Worm (Caenorhabditis elegans): ENCODE measurements around the gene eif-2Bepsilon.

DNA sequence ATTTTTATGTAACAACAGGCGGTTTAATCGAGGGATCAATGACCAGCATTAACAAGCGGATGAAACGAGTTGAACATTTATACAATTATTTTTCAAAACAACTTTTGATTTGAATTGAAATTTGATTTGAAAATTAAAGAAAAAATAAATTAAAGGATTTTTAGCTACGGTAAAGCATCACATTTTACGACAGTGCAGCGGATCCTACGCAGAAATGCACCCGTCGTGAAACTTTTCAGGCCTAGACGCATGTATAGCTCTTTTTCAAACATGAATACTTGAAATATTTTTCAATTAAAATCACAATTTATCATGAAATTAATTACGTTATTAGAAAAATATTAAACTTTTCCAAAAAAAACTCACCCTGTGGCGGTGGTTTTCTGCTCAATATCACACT is 39.4 kb downstream of the eif-2Bepsilon start:
- TF ChIP-seq unc-39 (tag; optimal IDR thresholded peaks at IDR 0.05) (no peak), lin-39 (tag; optimal IDR thresholded peaks at IDR 0.05) (no peak), nhr-28 (tag; optimal IDR thresholded peaks at IDR 0.05) (no peak), elt-1 (tag; optimal IDR thresholded peaks at IDR 0.05) (no peak), nhr-11 (tag; optimal IDR thresholded peaks at IDR 0.05) (no peak), lsy-12 (tag; optimal IDR thresholded peaks at IDR 0.05) (no peak), snpc-4 (tag; optimal IDR thresholded peaks at IDR 0.05) (no peak), aly-2 (tag; optimal IDR thresholded peaks at IDR 0.05) (no peak), lin-15B (tag; optimal IDR thresholded peaks at IDR 0.05) (no peak), ama-1 (optimal IDR thresholded peaks at IDR 0.05) (no peak), unc-62 (GFP tag; optimal IDR thresholded peaks at IDR 0.05) (no peak), hmg-11 (tag; optimal IDR thresholded peaks at IDR 0.05) (no peak), nhr-237 (tag; optimal IDR thresholded peaks at IDR 0.05) (no peak), nhr-25 (tag; optimal IDR thresholded peaks at IDR 0.05) (no peak)

All from whole organism, L3 larva.